Fruit fly (Drosophila melanogaster): ENCODE results near the gene CG14153.

DNA sequence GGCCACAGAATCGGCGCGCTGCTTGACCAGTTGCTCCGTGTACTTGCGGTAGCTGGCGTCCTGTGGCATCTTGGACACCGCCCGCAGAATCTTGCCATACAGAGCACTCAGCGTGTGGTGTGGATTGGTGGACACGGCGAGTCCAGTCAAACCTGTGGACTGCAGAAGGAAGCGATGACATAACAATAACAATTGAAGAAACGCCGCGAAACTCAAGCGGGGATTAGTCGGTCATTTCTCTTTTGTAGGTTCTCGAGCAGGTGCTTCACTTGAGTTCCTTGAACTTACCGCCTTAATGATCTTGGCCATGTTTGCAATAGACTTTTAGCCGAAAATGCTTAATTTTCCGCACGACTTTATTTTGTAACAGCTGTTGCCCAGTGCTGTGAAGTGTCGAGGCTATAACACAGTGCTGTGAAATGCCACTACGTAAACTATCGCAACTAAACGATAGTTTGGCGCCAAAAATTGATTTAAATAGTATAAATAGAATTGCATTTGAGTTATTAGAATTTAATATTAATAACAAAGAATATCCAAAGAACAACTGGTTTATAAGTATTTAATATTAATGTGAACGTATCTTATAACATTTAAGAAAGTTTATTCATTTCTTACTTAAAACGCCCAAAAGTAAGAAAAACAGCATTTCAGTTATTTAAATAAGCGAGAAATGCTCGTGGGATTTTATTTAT lies 50.5 kb downstream of the CG14153 start, which contains the start of gene ND-13B:
- no peak for TF ChIP-seq h (optimal IDR thresholded peaks at IDR 0.05)
- no peak for TF ChIP-seq Myc (optimal IDR thresholded peaks at IDR 0.05)
- TF ChIP-seq ttk (optimal IDR thresholded peaks at IDR 0.05) = no peak
- TF ChIP-seq insv (optimal IDR thresholded peaks at IDR 0.05) = no peak
- TF ChIP-seq Sin3A (optimal IDR thresholded peaks at IDR 0.05) = no peak
- TF ChIP-seq psq (optimal IDR thresholded peaks at IDR 0.05) = no peak
